Worm (Caenorhabditis elegans) whole organism, L3 larva: ENCODE results near the gene C28D4.8.

Experiments used
- R02D3.7 ChIP-seq: fragments of 150-350 bp; optimal IDR thresholded peaks from 2 replicates; lab custom pipeline; 2014; ENCODE audit warnings: missing biosample characterization, missing genetic modification characterization
- ZK546.5 ChIP-seq: sonication (generic microtip); optimal IDR thresholded peaks from 2 replicates; lab custom pipeline; 2017; ENCODE audit warnings: missing biosample characterization, missing genetic modification characterization
- aly-2 ChIP-seq: fragments of 150-350 bp; optimal IDR thresholded peaks from 2 replicates; lab custom pipeline; 2014; ENCODE audit warnings: missing biosample characterization, missing genetic modification characterization
- ama-1 ChIP-seq: fragments of 150-350 bp; optimal IDR thresholded peaks from 2 replicates; lab custom pipeline; 2018
- ceh-16 ChIP-seq: sonication (generic microtip); optimal IDR thresholded peaks from 2 replicates; lab custom pipeline; 2017; ENCODE audit warnings: missing biosample characterization, missing genetic modification characterization
- ceh-28 ChIP-seq: fragments of 150-350 bp; optimal IDR thresholded peaks from 2 replicates; lab custom pipeline; 2014; ENCODE audit warnings: missing biosample characterization, missing genetic modification reagents, missing genetic modification characterization
- ceh-9 ChIP-seq: sonication (generic microtip); optimal IDR thresholded peaks from 2 replicates; lab custom pipeline; 2018; ENCODE audit warnings: missing biosample characterization, missing genetic modification characterization
- egl-27 ChIP-seq: sonication (generic microtip); optimal IDR thresholded peaks from 4 replicates; lab custom pipeline; 2017; ENCODE audit warnings: missing biosample characterization, missing genetic modification reagents, missing genetic modification characterization
- egl-5 ChIP-seq: fragments of 150-350 bp; optimal IDR thresholded peaks from 2 replicates; lab custom pipeline; 2017; ENCODE audit warnings: missing biosample characterization, missing genetic modification reagents, missing genetic modification characterization, inconsistent platforms
- elt-1 ChIP-seq: fragments of 150-350 bp; optimal IDR thresholded peaks from 2 replicates; lab custom pipeline; 2014; ENCODE audit warnings: missing biosample characterization, missing genetic modification characterization
- elt-2 ChIP-seq: sonication (generic microtip); optimal IDR thresholded peaks from 2 replicates; lab custom pipeline; 2016; ENCODE audit warnings: missing genetic modification reagents, mild to moderate bottlenecking, missing genetic modification characterization, missing compliant biosample characterization
- elt-3 ChIP-seq, 3 experiments: fragments of 150-350 bp in 1 of 3; sonication (generic microtip) in 2 of 3; optimal IDR thresholded peaks; 2 replicates in 2 of 3; 4 replicates in 1 of 3; lab custom pipeline; 2014 to 2017; ENCODE audit warnings: missing biosample characterization in 3 of 3, missing genetic modification characterization in 3 of 3
- eor-1 ChIP-seq, 2 experiments: fragments of 150-350 bp; optimal IDR thresholded peaks; 2 replicates each; lab custom pipeline; 2014 to 2018; ENCODE audit warnings: missing biosample characterization in 2 of 2, missing genetic modification characterization in 2 of 2
- fkh-10 ChIP-seq: sonication (generic microtip); optimal IDR thresholded peaks from 2 replicates; lab custom pipeline; 2017; ENCODE audit warnings: missing biosample characterization, missing genetic modification reagents, missing genetic modification characterization
- fos-1 ChIP-seq: fragments of 150-350 bp; optimal IDR thresholded peaks from 2 replicates; lab custom pipeline; 2014; ENCODE audit warnings: missing biosample characterization, missing genetic modification characterization
- jun-1 ChIP-seq: fragments of 150-350 bp; optimal IDR thresholded peaks from 2 replicates; lab custom pipeline; 2014; ENCODE audit warnings: missing biosample characterization, missing genetic modification reagents, missing genetic modification characterization
- lin-15B ChIP-seq: fragments of 150-350 bp; optimal IDR thresholded peaks from 2 replicates; lab custom pipeline; 2014; ENCODE audit warnings: missing biosample characterization, missing genetic modification characterization
- lin-39 ChIP-seq: fragments of 150-350 bp; optimal IDR thresholded peaks from 2 replicates; lab custom pipeline; 2018; ENCODE audit warnings: missing biosample characterization, missing genetic modification reagents, missing genetic modification characterization
- lsy-12 ChIP-seq: sonication (generic microtip); optimal IDR thresholded peaks from 2 replicates; lab custom pipeline; 2016; ENCODE audit warnings: mild to moderate bottlenecking, missing genetic modification characterization, missing compliant biosample characterization
- mdl-1 ChIP-seq: fragments of 150-350 bp; optimal IDR thresholded peaks from 2 replicates; lab custom pipeline; 2014; ENCODE audit warnings: missing biosample characterization, missing genetic modification characterization
- nfya-1 ChIP-seq: sonication (generic microtip); optimal IDR thresholded peaks from 2 replicates; lab custom pipeline; 2017; ENCODE audit warnings: missing genetic modification characterization, mild to moderate bottlenecking, missing compliant biosample characterization, antibody characterized with exemption, moderate library complexity; ENCODE audit not compliant: insufficient read depth
- nhr-11 ChIP-seq: fragments of 150-350 bp; optimal IDR thresholded peaks from 2 replicates; lab custom pipeline; 2014; ENCODE audit warnings: missing biosample characterization, missing genetic modification characterization
- nhr-23 ChIP-seq: fragments of 150-350 bp; optimal IDR thresholded peaks from 2 replicates; lab custom pipeline; 2014; ENCODE audit warnings: missing biosample characterization, missing genetic modification reagents, missing genetic modification characterization
- nhr-237 ChIP-seq: fragments of 150-350 bp; optimal IDR thresholded peaks from 2 replicates; lab custom pipeline; 2014; ENCODE audit warnings: missing biosample characterization, missing genetic modification characterization
- nhr-25 ChIP-seq: sonication (generic microtip); optimal IDR thresholded peaks from 2 replicates; lab custom pipeline; 2017; ENCODE audit warnings: missing biosample characterization, missing genetic modification characterization
- nhr-43 ChIP-seq: sonication (generic microtip); optimal IDR thresholded peaks from 2 replicates; lab custom pipeline; 2016; ENCODE audit warnings: mild to moderate bottlenecking, missing genetic modification characterization, missing compliant biosample characterization; ENCODE audit not compliant: poor library complexity, severe bottlenecking
- nhr-67 ChIP-seq: fragments of 150-350 bp; optimal IDR thresholded peaks from 2 replicates; lab custom pipeline; 2014; ENCODE audit warnings: missing biosample characterization, missing genetic modification characterization
- nhr-76 ChIP-seq: fragments of 150-350 bp; sonication (generic microtip); optimal IDR thresholded peaks from 5 replicates; lab custom pipeline; 2014; ENCODE audit warnings: missing biosample characterization, missing genetic modification characterization
- nhr-77 ChIP-seq: fragments of 150-350 bp; optimal IDR thresholded peaks from 2 replicates; lab custom pipeline; 2014; ENCODE audit warnings: missing biosample characterization, missing genetic modification characterization
- pqm-1 ChIP-seq: fragments of 150-350 bp; optimal IDR thresholded peaks from 2 replicates; lab custom pipeline; 2017; ENCODE audit warnings: missing biosample characterization, missing genetic modification characterization, inconsistent platforms
- sea-2 ChIP-seq: fragments of 150-350 bp; sonication (generic microtip); optimal IDR thresholded peaks from 4 replicates; lab custom pipeline; 2014; ENCODE audit warnings: missing biosample characterization, missing genetic modification reagents, missing genetic modification characterization
- skn-1 ChIP-seq: fragments of 150-350 bp; optimal IDR thresholded peaks from 2 replicates; lab custom pipeline; 2014; ENCODE audit warnings: missing biosample characterization, missing genetic modification characterization
- snpc-4 ChIP-seq: fragments of 150-350 bp; optimal IDR thresholded peaks from 2 replicates; lab custom pipeline; 2014; ENCODE audit warnings: missing biosample characterization, missing genetic modification characterization
- unc-39 ChIP-seq: sonication (generic microtip); optimal IDR thresholded peaks from 4 replicates; lab custom pipeline; 2017; ENCODE audit warnings: missing biosample characterization, missing genetic modification characterization
- unc-62 ChIP-seq: fragments of 150-350 bp; sonication (generic microtip); optimal IDR thresholded peaks from 4 replicates; lab custom pipeline; 2014; ENCODE audit warnings: missing biosample characterization, missing genetic modification reagents, missing genetic modification characterization
- zag-1 ChIP-seq: fragments of 150-350 bp; optimal IDR thresholded peaks from 2 replicates; lab custom pipeline; 2014; ENCODE audit warnings: missing biosample characterization, missing genetic modification characterization
- ztf-11 ChIP-seq: fragments of 150-350 bp; optimal IDR thresholded peaks from 2 replicates; lab custom pipeline; 2014; ENCODE audit warnings: missing biosample characterization, missing genetic modification characterization
- ztf-4 ChIP-seq: fragments of 150-350 bp; optimal IDR thresholded peaks from 2 replicates; lab custom pipeline; 2014; ENCODE audit warnings: missing biosample characterization, missing genetic modification characterization

Gene C28D4.8

ce11 chrIV:9756647-9757424 lies 8.6 kb upstream of the C28D4.8 start (continued):
- no peak for TF ChIP-seq R02D3.7 (tag; lab: Kevin White, UChicago)
- no peak for TF ChIP-seq nhr-237
- TF ChIP-seq sea-2 (GFP tag; lab: Kevin White, UChicago) = no peak
- TF ChIP-seq skn-1 = no peak
- TF ChIP-seq lin-39 = no peak
- peak; percentile 49 for TF ChIP-seq nhr-25 (tag; lab: Kevin White, UChicago)
- no peak for TF ChIP-seq unc-39 (tag; lab: Kevin White, UChicago)
- no peak for TF ChIP-seq aly-2 (tag; lab: Kevin White, UChicago)
- TF ChIP-seq nfya-1 = peak; percentile 2
- peak; percentile 43 for TF ChIP-seq nhr-43
- peak; percentile 0 for TF ChIP-seq lin-15B (tag; lab: Kevin White, UChicago)
- peak; percentile 31 for TF ChIP-seq ceh-28 (tag; lab: Kevin White, UChicago)
- peak; percentile 82 for TF ChIP-seq nhr-23 (tag; lab: Kevin White, UChicago)
- TF ChIP-seq zag-1 (tag; lab: Kevin White, UChicago) = no peak
- TF ChIP-seq elt-2 (tag; lab: Kevin White, UChicago) = peak; percentile 65
- no peak for TF ChIP-seq egl-5 (tag; lab: Kevin White, UChicago)
- no peak for TF ChIP-seq mdl-1 (tag; lab: Kevin White, UChicago)
- TF ChIP-seq, all 47 proteins: peak for 10

- peak in 1 of 3 experiments; percentile 84 for TF ChIP-seq elt-3 (tag; optimal IDR thresholded peaks at IDR 0.05; lab: Kevin White, UChicago)
- TF ChIP-seq elt-1 = no peak
Observed at ce11 chrIV:9755713-9756112, 7.5 kb upstream of the C28D4.8 start.

ce11 chrIV:9746762-9747161 lies 1.5 kb downstream of the C28D4.8 start, which contains the start of gene C28D4.5:
C28D4.5 (minus strand) TSS chrIV:9746862.
- no peak for TF ChIP-seq jun-1 (tag; lab: Kevin White, UChicago)
- TF ChIP-seq ceh-9 (tag; lab: Kevin White, UChicago) = no peak
- no peak for TF ChIP-seq ceh-16 (tag; lab: Kevin White, UChicago)
- no peak for TF ChIP-seq eor-1 (tag; optimal IDR thresholded peaks at IDR 0.05; lab: Kevin White, UChicago)
- no peak for TF ChIP-seq ZK546.5 (tag; lab: Kevin White, UChicago)
- no peak for TF ChIP-seq ztf-11 (tag; lab: Kevin White, UChicago)
- no peak for TF ChIP-seq unc-39 (tag; lab: Kevin White, UChicago)

ce11 chrIV:9744905-9745304 lies 3.3 kb downstream of the C28D4.8 start, which contains the start of gene C28D4.4:
C28D4.4 (minus strand) TSS chrIV:9745005.
- no peak for TF ChIP-seq unc-39 (tag; lab: Kevin White, UChicago)
- no peak for TF ChIP-seq mdl-1 (tag; lab: Kevin White, UChicago)
- TF ChIP-seq elt-3 (tag; optimal IDR thresholded peaks at IDR 0.05; lab: Kevin White, UChicago) = no peak
- TF ChIP-seq eor-1 (tag; optimal IDR thresholded peaks at IDR 0.05; lab: Kevin White, UChicago) = no peak
- TF ChIP-seq nhr-67 (tag; lab: Kevin White, UChicago) = no peak
- TF ChIP-seq lsy-12 (tag; lab: Kevin White, UChicago) = no peak
- no peak for TF ChIP-seq ama-1
- TF ChIP-seq elt-2 (tag; lab: Kevin White, UChicago) = no peak
- TF ChIP-seq sea-2 (GFP tag; lab: Kevin White, UChicago) = no peak
- no peak for TF ChIP-seq pqm-1
- no peak for TF ChIP-seq snpc-4
- no peak for TF ChIP-seq nhr-11 (tag; lab: Kevin White, UChicago)
- TF ChIP-seq ceh-9 (tag; lab: Kevin White, UChicago) = no peak

ce11 chrIV:9742883-9743282 lies 5.4 kb downstream of the C28D4.8 start, which contains the start of gene C28D4.7:
C28D4.7 (minus strand) TSS chrIV:9743147.
- no peak for TF ChIP-seq nhr-237
- no peak for TF ChIP-seq pqm-1
- TF ChIP-seq skn-1 = no peak
- no peak for TF ChIP-seq egl-27 (tag; lab: Kevin White, UChicago)
- TF ChIP-seq ztf-4 (tag; lab: Kevin White, UChicago) = no peak
- no peak for TF ChIP-seq nhr-76
- no peak for TF ChIP-seq unc-62 (GFP tag; lab: Kevin White, UChicago)
- no peak for TF ChIP-seq fos-1 (tag; lab: Kevin White, UChicago)
- TF ChIP-seq ZK546.5 (tag; lab: Kevin White, UChicago) = no peak
- TF ChIP-seq fkh-10 (GFP tag; lab: Kevin White, UChicago) = no peak
- TF ChIP-seq nhr-77 (tag; lab: Kevin White, UChicago) = no peak
- no peak for TF ChIP-seq lin-15B (tag; lab: Kevin White, UChicago)
- TF ChIP-seq unc-39 (tag; lab: Kevin White, UChicago) = no peak
